Fruit fly (Drosophila melanogaster) whole organism, adult: Measurements from ENCODE around the gene CG5149.
A peak's percentile ranks its signal among the peaks of the same experiment; 100 is the strongest.

Experiments
- CG11617 ChIP-seq: fragments of 200-800 bp; sonication (Bioruptor generic); optimal IDR thresholded peaks from 2 replicates; lab custom pipeline; 2017; ENCODE audit warnings: mild to moderate bottlenecking, missing biosample characterization, missing genetic modification reagents, missing genetic modification characterization
- CG12768 ChIP-seq: fragments of 200-800 bp; sonication (Bioruptor generic); optimal IDR thresholded peaks from 2 replicates; lab custom pipeline; 2017; ENCODE audit warnings: missing biosample characterization, missing genetic modification characterization, mild to moderate bottlenecking, moderate library complexity, missing genetic modification reagents
- CG14711 ChIP-seq: fragments of 200-800 bp; sonication (Bioruptor generic); optimal IDR thresholded peaks from 2 replicates; lab custom pipeline; 2018; ENCODE audit warnings: missing biosample characterization, mild to moderate bottlenecking, missing genetic modification characterization, moderate library complexity
- CG1620 ChIP-seq: fragments of 200-800 bp; sonication (Bioruptor generic); optimal IDR thresholded peaks from 2 replicates; lab custom pipeline; 2016; ENCODE audit warnings: missing biosample characterization, missing genetic modification characterization
- CG33017 ChIP-seq: fragments of 200-800 bp; sonication (Bioruptor generic); optimal IDR thresholded peaks from 2 replicates; lab custom pipeline; 2018; ENCODE audit warnings: missing biosample characterization, mild to moderate bottlenecking, missing genetic modification characterization, moderate library complexity
- CG5204 ChIP-seq: fragments of 200-800 bp; sonication (Bioruptor generic); optimal IDR thresholded peaks from 2 replicates; lab custom pipeline; 2016; ENCODE audit warnings: missing biosample characterization, missing genetic modification characterization
- CG7045 ChIP-seq: fragments of 200-800 bp; sonication (Bioruptor generic); optimal IDR thresholded peaks from 2 replicates; lab custom pipeline; 2017; ENCODE audit warnings: missing biosample characterization, mild to moderate bottlenecking, missing genetic modification characterization
- CG7101 ChIP-seq: fragments of 200-800 bp; sonication (Bioruptor generic); optimal IDR thresholded peaks from 2 replicates; lab custom pipeline; 2018; ENCODE audit warnings: missing biosample characterization, mild to moderate bottlenecking, missing genetic modification characterization, moderate library complexity
- Clk ChIP-seq: fragments of 200-800 bp; sonication (Bioruptor generic); optimal IDR thresholded peaks from 2 replicates; lab custom pipeline; 2017; ENCODE audit warnings: missing biosample characterization, missing genetic modification characterization
- Crg-1 ChIP-seq: fragments of 200-800 bp; sonication (Bioruptor generic); optimal IDR thresholded peaks from 2 replicates; lab custom pipeline; 2016; ENCODE audit warnings: missing biosample characterization, missing genetic modification characterization
- Hr96 ChIP-seq: fragments of 200-800 bp; sonication (Bioruptor generic); optimal IDR thresholded peaks from 2 replicates; lab custom pipeline; 2016; ENCODE audit warnings: missing biosample characterization, missing genetic modification characterization
- Mnt ChIP-seq: fragments of 200-800 bp; sonication (Bioruptor generic); optimal IDR thresholded peaks from 2 replicates; lab custom pipeline; 2016; ENCODE audit warnings: missing biosample characterization, mild to moderate bottlenecking, missing genetic modification characterization
- bab1 ChIP-seq: fragments of 200-800 bp; sonication (Bioruptor generic); optimal IDR thresholded peaks from 3 replicates; lab custom pipeline; 2019; ENCODE audit warnings: missing biosample characterization, mild to moderate bottlenecking, missing genetic modification characterization, moderate library complexity
- cic ChIP-seq: fragments of 200-800 bp; sonication (Bioruptor generic); optimal IDR thresholded peaks from 2 replicates; lab custom pipeline; 2017; ENCODE audit warnings: missing biosample characterization, mild to moderate bottlenecking, missing genetic modification characterization, moderate library complexity
- cnc ChIP-seq, 2 experiments: fragments of >200 bp; optimal IDR thresholded peaks; 2 replicates each; lab custom pipeline; 2017
- kay ChIP-seq: fragments of 200-800 bp; sonication (Bioruptor generic); peaks from one replicate; lab custom pipeline; 2016; ENCODE audit warnings: missing biosample characterization, missing genetic modification characterization, borderline replicate concordance
- ovo ChIP-seq: fragments of 200-800 bp; sonication (Bioruptor generic); optimal IDR thresholded peaks from 2 replicates; lab custom pipeline; 2016; ENCODE audit warnings: missing biosample characterization, missing genetic modification characterization
- pad ChIP-seq: fragments of 200-800 bp; sonication (Bioruptor generic); optimal IDR thresholded peaks from 3 replicates; lab custom pipeline; 2017; ENCODE audit warnings: missing biosample characterization, missing genetic modification characterization, mild to moderate bottlenecking, moderate library complexity, missing genetic modification reagents
- tj ChIP-seq: fragments of 200-800 bp; sonication (Bioruptor generic); optimal IDR thresholded peaks from 3 replicates; lab custom pipeline; 2017; ENCODE audit warnings: missing biosample characterization, mild to moderate bottlenecking, missing genetic modification characterization, moderate library complexity
- toe ChIP-seq: fragments of 200-800 bp; sonication (Bioruptor generic); optimal IDR thresholded peaks from 2 replicates; lab custom pipeline; 2016; ENCODE audit warnings: missing biosample characterization, missing genetic modification characterization

The CG5149 gene

dm6 chr2L:7426326-7427066 is 38.4 kb upstream of the CG5149 start, which contains the start of gene muc:
Gene muc (plus strand): TSS chr2L:7426866.
- TF ChIP-seq CG33017 (tag; lab: Kevin White, UChicago) (peak; percentile 54), pad (peak; percentile 6), cnc (optimal IDR thresholded peaks at IDR 0.05; lab: Kevin White, UChicago) (no peak), CG5204 (GFP tag; lab: Kevin White, UChicago) (peak; percentile 30), Crg-1 (GFP tag; lab: Kevin White, UChicago) (no peak), bab1 (GFP tag; lab: Kevin White, UChicago) (peak; percentile 13), Mnt (GFP tag; lab: Kevin White, UChicago) (no peak), tj (GFP tag; lab: Kevin White, UChicago) (peak; percentile 23), CG1620 (GFP tag; lab: Kevin White, UChicago) (peak; percentile 36), Hr96 (GFP tag; lab: Kevin White, UChicago) (peak; percentile 8), toe (peak; percentile 46), Clk (GFP tag; lab: Kevin White, UChicago) (peak; percentile 8), CG7101 (tag; lab: Kevin White, UChicago) (peak; percentile 64), CG14711 (tag; lab: Kevin White, UChicago) (peak; percentile 57), ovo (peak; percentile 10), cic (GFP tag; lab: Kevin White, UChicago) (no peak)

dm6 chr2L:7425690-7426056 is 37.6 kb upstream of the CG5149 start:
- no peak for TF ChIP-seq CG7101 (tag; lab: Kevin White, UChicago)
- TF ChIP-seq Clk (GFP tag; lab: Kevin White, UChicago) = no peak
- TF ChIP-seq tj (GFP tag; lab: Kevin White, UChicago) = no peak
- TF ChIP-seq Hr96 (GFP tag; lab: Kevin White, UChicago) = no peak
- TF ChIP-seq CG1620 (GFP tag; lab: Kevin White, UChicago) = no peak
- TF ChIP-seq ovo = no peak
- TF ChIP-seq cnc (optimal IDR thresholded peaks at IDR 0.05; lab: Kevin White, UChicago) = no peak
- TF ChIP-seq CG5204 (GFP tag; lab: Kevin White, UChicago) = no peak
- no peak for TF ChIP-seq Crg-1 (GFP tag; lab: Kevin White, UChicago)
- no peak for TF ChIP-seq CG11617
- TF ChIP-seq bab1 (GFP tag; lab: Kevin White, UChicago) = no peak
- TF ChIP-seq CG12768 (GFP tag; lab: Kevin White, UChicago) = no peak
- no peak for TF ChIP-seq CG14711 (tag; lab: Kevin White, UChicago)

DNA sequence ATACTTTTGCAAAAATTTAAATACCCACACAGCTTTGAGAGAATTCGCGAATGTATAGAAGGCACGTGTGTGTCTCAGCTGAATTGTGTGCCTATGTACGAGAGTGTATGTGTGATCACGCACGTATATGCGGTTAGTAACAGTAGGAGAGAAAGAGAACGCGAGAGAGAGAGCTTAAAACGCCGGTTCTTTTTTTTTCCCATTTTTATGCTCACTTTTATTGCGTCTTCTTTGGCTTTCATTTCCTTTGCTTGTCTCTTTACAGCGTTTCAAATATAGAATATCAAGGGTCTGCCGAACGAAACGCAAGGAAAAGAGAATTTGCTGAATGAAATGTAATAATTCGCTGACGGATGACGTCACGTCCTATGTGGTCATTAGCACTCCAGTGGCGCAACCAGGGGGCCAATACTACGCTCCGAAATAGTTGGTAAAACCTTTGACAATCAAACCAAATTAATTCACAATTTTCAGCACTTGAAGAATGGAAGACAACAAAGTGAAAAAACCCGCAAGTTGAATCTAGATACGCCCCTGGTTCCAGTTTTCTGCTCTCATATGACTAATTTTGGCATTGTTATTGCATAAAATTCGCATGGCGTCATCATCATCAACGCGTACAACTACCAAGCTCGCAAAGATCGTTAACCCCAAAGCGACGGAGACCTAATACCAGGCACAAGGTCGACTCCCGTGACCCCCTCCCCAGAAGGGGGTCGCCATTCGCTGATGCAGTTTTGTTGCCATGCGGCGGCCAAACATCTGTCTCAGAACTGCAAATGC is 37.0 kb upstream of the CG5149 start:
- TF ChIP-seq ovo (no peak), CG12768 (GFP tag; lab: Kevin White, UChicago) (peak; percentile 87), cnc (optimal IDR thresholded peaks at IDR 0.05; lab: Kevin White, UChicago) (no peak), toe (no peak), Hr96 (GFP tag; lab: Kevin White, UChicago) (peak; percentile 9), CG1620 (GFP tag; lab: Kevin White, UChicago) (peak; percentile 51), Crg-1 (GFP tag; lab: Kevin White, UChicago) (peak; percentile 59), bab1 (GFP tag; lab: Kevin White, UChicago) (peak; percentile 84), CG33017 (tag; lab: Kevin White, UChicago) (peak; percentile 89), CG11617 (peak; percentile 72), CG7045 (GFP tag; lab: Kevin White, UChicago) (peak; percentile 74), kay (GFP tag; lab: Kevin White, UChicago) (peak; percentile 94), Clk (GFP tag; lab: Kevin White, UChicago) (peak; percentile 10), CG14711 (tag; lab: Kevin White, UChicago) (peak; percentile 86), CG5204 (GFP tag; lab: Kevin White, UChicago) (no peak), CG7101 (tag; lab: Kevin White, UChicago) (peak; percentile 90), pad (peak; percentile 22), tj (GFP tag; lab: Kevin White, UChicago) (peak; percentile 59), Mnt (GFP tag; lab: Kevin White, UChicago) (no peak), cic (GFP tag; lab: Kevin White, UChicago) (peak; percentile 59)

- peak; percentile 89 for TF ChIP-seq tj (GFP tag; lab: Kevin White, UChicago)
- no peak for TF ChIP-seq cnc (optimal IDR thresholded peaks at IDR 0.05; lab: Kevin White, UChicago)
- TF ChIP-seq Crg-1 (GFP tag; lab: Kevin White, UChicago) = no peak
- TF ChIP-seq cic (GFP tag; lab: Kevin White, UChicago) = no peak
- TF ChIP-seq CG12768 (GFP tag; lab: Kevin White, UChicago) = no peak
Observed at dm6 chr2L:7424282-7424905, 36.3 kb upstream of the CG5149 start.

- TF ChIP-seq CG7045 (GFP tag; lab: Kevin White, UChicago) = peak; percentile 68
- peak; percentile 23 for TF ChIP-seq CG33017 (tag; lab: Kevin White, UChicago)
- TF ChIP-seq CG7101 (tag; lab: Kevin White, UChicago) = peak; percentile 66
- peak; percentile 78 for TF ChIP-seq cic (GFP tag; lab: Kevin White, UChicago)
- peak; percentile 29 for TF ChIP-seq Crg-1 (GFP tag; lab: Kevin White, UChicago)
- TF ChIP-seq tj (GFP tag; lab: Kevin White, UChicago) = peak; percentile 65
- TF ChIP-seq toe = peak; percentile 61
- peak; percentile 77 for TF ChIP-seq Hr96 (GFP tag; lab: Kevin White, UChicago)
- TF ChIP-seq cnc (optimal IDR thresholded peaks at IDR 0.05; lab: Kevin White, UChicago) = no peak
- TF ChIP-seq CG1620 (GFP tag; lab: Kevin White, UChicago) = peak; percentile 32
- TF ChIP-seq pad = peak; percentile 100
- peak; percentile 83 for TF ChIP-seq Mnt (GFP tag; lab: Kevin White, UChicago)
- TF ChIP-seq CG5204 (GFP tag; lab: Kevin White, UChicago) = no peak
- TF ChIP-seq CG11617 = peak; percentile 41
- TF ChIP-seq kay (GFP tag; lab: Kevin White, UChicago) = no peak
- TF ChIP-seq ovo = peak; percentile 56
- peak; percentile 72 for TF ChIP-seq CG12768 (GFP tag; lab: Kevin White, UChicago)
- TF ChIP-seq CG14711 (tag; lab: Kevin White, UChicago) = peak; percentile 74
- TF ChIP-seq Clk (GFP tag; lab: Kevin White, UChicago) = peak; percentile 34
- peak; percentile 71 for TF ChIP-seq bab1 (GFP tag; lab: Kevin White, UChicago)
Observed at dm6 chr2L:7423333-7423895, 35.4 kb upstream of the CG5149 start.
